Worm (Caenorhabditis elegans) whole organism, mixed stage, embryonic: ENCODE measurements around the gene C11H1.9.

ENCODE experiments used
- nhr-12 ChIP-seq: fragments of 150-350 bp; optimal IDR thresholded peaks from 2 replicates; lab custom pipeline; 2014; ENCODE audit warnings: missing biosample characterization, missing genetic modification characterization
- pha-4 ChIP-seq: fragments of 150-350 bp; optimal IDR thresholded peaks from 2 replicates; lab custom pipeline; 2018; ENCODE audit warnings: missing biosample characterization, missing genetic modification reagents, missing genetic modification characterization
- unc-62 ChIP-seq: fragments of 150-350 bp; optimal IDR thresholded peaks from 2 replicates; lab custom pipeline; 2014; ENCODE audit warnings: missing biosample characterization, missing genetic modification reagents, missing genetic modification characterization

DNA sequence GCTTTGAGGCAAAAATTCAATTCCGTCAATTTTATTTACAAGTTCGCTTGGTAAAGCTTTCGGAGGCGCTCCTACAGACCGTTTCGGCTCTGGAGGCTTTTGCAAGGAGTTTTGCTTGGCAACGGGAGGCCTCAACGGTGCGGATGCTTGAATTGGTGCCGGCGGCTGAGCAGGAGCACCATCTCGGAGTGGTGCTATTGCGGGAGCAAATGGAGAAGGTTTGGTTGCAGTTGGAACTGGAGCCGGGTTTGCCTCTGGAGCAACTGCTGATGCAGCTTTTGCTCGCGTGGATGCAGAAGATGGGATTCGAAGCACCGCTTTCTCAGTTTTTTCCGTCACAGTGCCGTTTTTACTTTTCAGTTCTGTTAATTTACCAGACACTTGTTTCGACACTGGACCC is 30.2 kb downstream of the C11H1.9 start:
- TF ChIP-seq pha-4 (tag; lab: Kevin White, UChicago) (no peak), unc-62 (no peak), nhr-12 (no peak)
